Worm (Caenorhabditis elegans) whole organism, L1 larva: Measurements from ENCODE around the gene dyf-6.

Experiments
- fkh-10 ChIP-seq: sonication (generic microtip); optimal IDR thresholded peaks from 2 replicates; lab custom pipeline; 2017; ENCODE audit warnings: missing biosample characterization, missing genetic modification reagents, missing genetic modification characterization
- lin-15B ChIP-seq: fragments of 150-350 bp; sonication (generic microtip); optimal IDR thresholded peaks from 3 replicates; lab custom pipeline; 2014; ENCODE audit warnings: missing biosample characterization, missing genetic modification characterization
- mab-9 ChIP-seq: fragments of 200-800 bp; sonication (Bioruptor generic); IDR thresholded peaks from 2 replicates; pipeline ENCODE4 v1.3.6; 2022; ENCODE audit warnings: missing genetic modification reagents, missing genetic modification characterization, missing compliant biosample characterization
- mep-1 ChIP-seq: fragments of 150-350 bp; optimal IDR thresholded peaks from 2 replicates; lab custom pipeline; 2014; ENCODE audit warnings: missing biosample characterization, missing genetic modification characterization
- nhr-11 ChIP-seq: fragments of 150-350 bp; optimal IDR thresholded peaks from 2 replicates; lab custom pipeline; 2014; ENCODE audit warnings: missing biosample characterization, missing genetic modification characterization
- nhr-237 ChIP-seq: fragments of 150-350 bp; optimal IDR thresholded peaks from 2 replicates; lab custom pipeline; 2014; ENCODE audit warnings: missing biosample characterization, missing genetic modification characterization
- nhr-76 ChIP-seq: sonication (generic microtip); optimal IDR thresholded peaks from 2 replicates; lab custom pipeline; 2017; ENCODE audit warnings: missing biosample characterization, missing genetic modification characterization
- nhr-77 ChIP-seq: fragments of 150-350 bp; optimal IDR thresholded peaks from 2 replicates; lab custom pipeline; 2014; ENCODE audit warnings: missing biosample characterization, missing genetic modification characterization
- skn-1 ChIP-seq: fragments of 150-350 bp; optimal IDR thresholded peaks from 2 replicates; lab custom pipeline; 2014; ENCODE audit warnings: missing biosample characterization, missing genetic modification characterization
- tbx-2 ChIP-seq: sonication (generic microtip); optimal IDR thresholded peaks from 2 replicates; lab custom pipeline; 2016; ENCODE audit warnings: missing genetic modification characterization, missing compliant biosample characterization
- unc-86 ChIP-seq: sonication (generic microtip); optimal IDR thresholded peaks from 2 replicates; lab custom pipeline; 2016; ENCODE audit warnings: missing genetic modification characterization, missing compliant biosample characterization

DNA sequence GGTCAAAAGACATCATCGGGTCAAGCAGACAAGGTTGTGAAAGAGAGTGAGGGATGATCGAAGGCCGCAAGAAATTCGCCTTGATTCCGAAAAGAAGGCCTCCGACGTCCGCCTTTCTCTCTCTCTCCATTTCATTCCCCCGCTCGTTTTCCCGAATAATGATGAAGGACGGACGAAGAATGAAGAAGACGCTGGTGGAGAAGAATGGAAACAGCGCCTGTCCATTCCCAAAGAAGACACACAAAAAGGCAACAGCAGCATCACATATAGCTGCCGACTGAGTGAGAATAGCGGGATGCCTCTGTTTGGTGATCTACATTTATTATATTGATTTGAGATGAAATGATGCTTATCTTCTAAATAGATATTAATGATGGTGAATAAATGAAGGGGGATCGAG lies 42.9 kb upstream of the dyf-6 start:
- TF ChIP-seq mep-1 (peak; percentile 45), unc-86 (no peak), nhr-77 (tag; lab: Kevin White, UChicago) (no peak), nhr-76 (tag; lab: Kevin White, UChicago) (no peak), mab-9 (GFP tag; lab: Robert Waterston, UW) (no peak), nhr-11 (tag; lab: Kevin White, UChicago) (no peak), lin-15B (tag; lab: Kevin White, UChicago) (no peak), fkh-10 (no peak), tbx-2 (no peak), nhr-237 (no peak), skn-1 (tag; lab: Kevin White, UChicago) (no peak)
